Fruit fly (Drosophila melanogaster): ENCODE data around the gene CG7227.
A peak's percentile ranks its signal among the peaks of the same experiment; 100 is the strongest.

Gene CG7227

DNA sequence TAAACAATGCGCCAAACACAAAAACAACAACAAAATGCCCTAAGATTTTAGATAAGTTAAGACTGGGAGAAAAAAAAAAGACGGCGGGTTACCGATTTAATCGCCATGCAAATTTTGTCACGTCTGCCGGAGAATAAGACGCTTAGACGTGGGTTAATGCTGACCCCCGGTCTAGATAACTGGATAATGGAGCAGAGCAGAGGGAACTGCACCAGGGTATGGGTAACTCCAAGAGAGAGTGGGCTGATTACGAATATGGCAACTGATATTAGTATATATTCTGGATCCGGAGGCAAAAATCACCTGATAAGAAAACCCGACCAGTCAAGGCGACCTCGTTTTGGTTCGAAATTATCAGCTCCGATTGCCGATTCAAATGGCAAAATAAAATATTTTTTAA, 27.9 kb downstream of the CG7227 start:
- TF ChIP-seq CG4496 (GFP tag; IDR thresholded peaks at IDR 0.05) (no peak), CG12605 (GFP tag; IDR thresholded peaks at IDR 0.05) (no peak), CG32121 (GFP tag; IDR thresholded peaks at IDR 0.05) (no peak), gl (tag; optimal IDR thresholded peaks at IDR 0.05) (no peak)

DNA sequence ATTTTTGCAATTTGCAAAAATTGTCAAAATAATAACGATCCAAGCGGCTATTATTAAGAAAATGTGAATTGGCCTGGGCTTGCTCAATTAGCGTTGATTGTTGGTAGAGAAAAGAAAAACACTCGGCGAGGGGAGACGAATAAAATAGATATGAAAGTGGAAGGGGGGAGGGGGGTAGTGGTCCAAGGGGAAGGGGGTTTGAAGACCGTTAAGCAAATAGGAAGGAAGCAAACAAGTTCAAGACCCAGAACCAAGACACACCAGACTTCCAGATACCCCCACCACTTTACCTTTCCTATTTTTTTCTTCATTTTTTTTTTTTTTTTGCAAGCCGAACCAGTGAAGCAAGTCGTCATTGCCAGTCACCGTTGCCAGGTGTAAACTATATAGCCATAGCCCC, 28.6 kb downstream of the CG7227 start:
- TF ChIP-seq CG4496 (GFP tag; IDR thresholded peaks at IDR 0.05) (peak; percentile 19; the same call in 1 of the 3 replicates), CG32121 (GFP tag; IDR thresholded peaks at IDR 0.05) (no peak)

DNA sequence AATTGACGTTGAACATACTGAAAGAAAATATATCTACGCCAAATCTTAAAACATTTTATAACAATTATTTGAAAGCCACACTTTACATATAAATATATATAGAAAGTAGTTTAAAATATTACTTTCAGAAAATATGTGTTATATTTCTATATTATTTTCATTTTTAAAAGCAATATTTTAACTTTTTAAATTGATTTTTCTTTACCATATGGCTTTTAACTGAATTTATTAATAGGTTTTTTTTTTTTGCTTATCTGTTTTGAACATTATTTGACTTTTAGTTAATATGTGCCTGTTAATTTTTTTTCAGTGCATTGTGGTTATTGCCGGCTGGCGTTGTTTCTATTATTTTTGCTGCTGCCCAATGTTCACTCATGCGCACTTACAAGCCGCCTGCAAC, 29.9 kb downstream of the CG7227 start:
- TF ChIP-seq Snoo (tag; optimal IDR thresholded peaks at IDR 0.05) (no peak), CG4496 (GFP tag; IDR thresholded peaks at IDR 0.05) (0 out of 3 replicates have a peak, but pooled peaks have one; percentile 23), Pif1B (GFP tag; optimal IDR thresholded peaks at IDR 0.05) (no peak), CG8159 (tag; optimal IDR thresholded peaks at IDR 0.05) (peak; percentile 73), D1 (tag; optimal IDR thresholded peaks at IDR 0.05) (peak; percentile 63), CG12605 (GFP tag; IDR thresholded peaks at IDR 0.05) (no peak), CG15710 (tag; optimal IDR thresholded peaks at IDR 0.05) (peak; percentile 32), CG9948 (tag; optimal IDR thresholded peaks at IDR 0.05) (peak; percentile 59), EcR (GFP tag; optimal IDR thresholded peaks at IDR 0.05) (no peak), CG14655 (GFP tag; optimal IDR thresholded peaks at IDR 0.05) (peak; percentile 64), fd96Ca (GFP tag; IDR thresholded peaks at IDR 0.05) (no peak), CG8301 (tag; optimal IDR thresholded peaks at IDR 0.05) (peak; percentile 57), rn (GFP tag; IDR thresholded peaks at IDR 0.05) (no peak), CG34367 (tag; optimal IDR thresholded peaks at IDR 0.05) (no peak), CG13204 (GFP tag; optimal IDR thresholded peaks at IDR 0.05) (no peak), CG32121 (GFP tag; IDR thresholded peaks at IDR 0.05) (peak; percentile 41; the same call in 1 of the 2 replicates), Ets98B (GFP tag; IDR thresholded peaks at IDR 0.05) (peak; percentile 39; the same call in 1 of the 2 replicates), CG17806 (tag; optimal IDR thresholded peaks at IDR 0.05) (peak; percentile 43)

dm6 chr2L:7967645-7968044, 30.3 kb downstream of the CG7227 start:
- no peak for TF ChIP-seq Pif1B (GFP tag; optimal IDR thresholded peaks at IDR 0.05)
- no peak for TF ChIP-seq EcR (GFP tag; optimal IDR thresholded peaks at IDR 0.05)
- TF ChIP-seq CG4496 (GFP tag; IDR thresholded peaks at IDR 0.05), result 0 out of 3 replicates have a peak, but pooled peaks have one; percentile 14

dm6 chr2L:7966866-7967549, 30.9 kb downstream of the CG7227 start:
- no peak for TF ChIP-seq CG12605 (GFP tag; IDR thresholded peaks at IDR 0.05)
- TF ChIP-seq CG9948 (tag; optimal IDR thresholded peaks at IDR 0.05), result no peak
- no peak for TF ChIP-seq Pif1A (GFP tag; optimal IDR thresholded peaks at IDR 0.05)
- TF ChIP-seq CG8301 (tag; optimal IDR thresholded peaks at IDR 0.05), result no peak
- TF ChIP-seq Pif1B (GFP tag; optimal IDR thresholded peaks at IDR 0.05), result no peak
- peak; percentile 25 for TF ChIP-seq CG14655 (GFP tag; optimal IDR thresholded peaks at IDR 0.05)
- no peak for TF ChIP-seq fd96Ca (GFP tag; IDR thresholded peaks at IDR 0.05)
- no peak for TF ChIP-seq gl (tag; optimal IDR thresholded peaks at IDR 0.05)
- no peak for TF ChIP-seq Snoo (tag; optimal IDR thresholded peaks at IDR 0.05)
- no peak for TF ChIP-seq CG10348 (GFP tag; IDR thresholded peaks at IDR 0.05)
- TF ChIP-seq CG32121 (GFP tag; IDR thresholded peaks at IDR 0.05), result no peak
- TF ChIP-seq EcR (GFP tag; optimal IDR thresholded peaks at IDR 0.05), result peak; percentile 35
- TF ChIP-seq CG17806 (tag; optimal IDR thresholded peaks at IDR 0.05), result no peak
- TF ChIP-seq rn (GFP tag; IDR thresholded peaks at IDR 0.05), result no peak
- no peak for TF ChIP-seq CG15710 (tag; optimal IDR thresholded peaks at IDR 0.05)
- no peak for TF ChIP-seq D1 (tag; optimal IDR thresholded peaks at IDR 0.05)
- TF ChIP-seq Ets98B (GFP tag; IDR thresholded peaks at IDR 0.05), result no peak
- no peak for TF ChIP-seq CG13204 (GFP tag; optimal IDR thresholded peaks at IDR 0.05)

DNA sequence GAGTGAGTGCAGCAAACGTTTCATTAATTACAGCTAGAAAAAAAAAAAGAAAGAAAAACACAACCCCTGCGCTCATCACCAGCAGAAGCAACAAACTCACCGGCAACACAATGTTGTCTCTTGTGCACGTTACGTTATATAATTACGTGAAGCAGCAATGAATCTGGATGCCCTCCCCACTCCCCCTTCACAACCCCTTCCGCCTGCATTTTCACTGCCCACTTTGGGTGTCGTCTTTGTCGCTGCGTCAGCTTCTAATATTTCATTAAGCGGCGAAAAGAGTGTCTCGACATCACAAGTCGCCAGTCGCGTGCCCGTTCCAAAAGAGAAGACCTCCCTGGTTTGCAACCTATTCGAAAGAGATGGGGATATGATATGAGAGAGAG, 31.5 kb downstream of the CG7227 start:
- TF ChIP-seq CG15710 (tag; optimal IDR thresholded peaks at IDR 0.05) (no peak), Ets98B (GFP tag; IDR thresholded peaks at IDR 0.05) (no peak), CG8159 (tag; optimal IDR thresholded peaks at IDR 0.05) (no peak), CG9948 (tag; optimal IDR thresholded peaks at IDR 0.05) (no peak), CG14655 (GFP tag; optimal IDR thresholded peaks at IDR 0.05) (no peak), CG17806 (tag; optimal IDR thresholded peaks at IDR 0.05) (no peak), D1 (tag; optimal IDR thresholded peaks at IDR 0.05) (no peak), EcR (GFP tag; optimal IDR thresholded peaks at IDR 0.05) (no peak), CG8301 (tag; optimal IDR thresholded peaks at IDR 0.05) (no peak), rn (GFP tag; IDR thresholded peaks at IDR 0.05) (no peak), CG13204 (GFP tag; optimal IDR thresholded peaks at IDR 0.05) (no peak), CG34367 (tag; optimal IDR thresholded peaks at IDR 0.05) (no peak), gl (tag; optimal IDR thresholded peaks at IDR 0.05) (no peak), Pif1B (GFP tag; optimal IDR thresholded peaks at IDR 0.05) (no peak), fd96Ca (GFP tag; IDR thresholded peaks at IDR 0.05) (no peak)

Data from whole organism, pupa.